Fruit fly (Drosophila melanogaster): Measurements from ENCODE around the gene CG32485.

CG32485 gene

DNA sequence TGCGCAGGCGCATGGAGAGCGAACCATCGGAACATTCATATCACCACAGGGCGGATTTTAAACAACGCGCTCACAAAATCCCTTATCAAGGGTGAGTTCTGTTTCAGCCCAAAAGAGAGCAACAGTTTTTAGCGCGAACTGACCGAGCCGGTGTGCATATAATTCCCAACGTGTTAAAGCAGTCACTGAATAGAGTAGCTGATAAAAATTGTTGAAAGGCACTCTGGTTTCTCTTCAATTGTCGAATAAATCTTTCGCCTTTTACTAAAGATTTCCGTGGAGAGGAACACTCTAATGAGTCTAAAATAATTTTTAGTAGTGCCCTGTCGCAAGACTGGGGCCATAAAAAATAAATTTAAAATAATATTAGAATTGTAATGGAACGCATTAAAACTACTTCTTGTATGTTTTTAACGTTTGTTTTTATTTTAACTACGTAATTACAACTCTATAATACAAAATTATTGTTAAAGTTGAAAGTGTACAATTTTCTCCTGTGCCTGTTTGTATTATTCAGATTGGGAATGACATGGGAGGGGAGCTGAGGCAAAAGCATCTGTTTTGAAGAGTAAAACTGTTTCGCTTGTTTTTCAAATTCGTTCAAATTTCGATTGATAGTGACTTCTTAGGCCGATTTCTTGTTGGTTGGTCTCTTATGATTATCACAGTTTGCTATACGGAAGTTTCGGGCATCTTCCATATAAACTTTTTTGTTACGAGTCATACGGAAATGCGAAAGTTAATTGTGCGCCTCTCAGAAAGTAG, 40.6 kb downstream of the CG32485 start (continued):
- no peak for TF ChIP-seq CG7271 (tag; optimal IDR thresholded peaks at IDR 0.05)
- TF ChIP-seq CG14710 (tag; optimal IDR thresholded peaks at IDR 0.05) = peak; percentile 37
- 0 out of 2 replicates have a peak, but pooled peaks have one; percentile 7 for TF ChIP-seq CG7372 (GFP tag; IDR thresholded peaks at IDR 0.05)
- TF ChIP-seq inv (GFP tag; IDR thresholded peaks at IDR 0.05; ENCODE audit: partially characterized antibody) = no peak
- TF ChIP-seq lilli (GFP tag; optimal IDR thresholded peaks at IDR 0.05) = peak; percentile 76
- TF ChIP-seq Dp (GFP tag; optimal IDR thresholded peaks at IDR 0.05) = peak; percentile 92
- TF ChIP-seq CG10209 (GFP tag; optimal IDR thresholded peaks at IDR 0.05) = peak; percentile 70
- no peak for TF ChIP-seq prd (optimal IDR thresholded peaks at IDR 0.05)
- peak; percentile 57 for TF ChIP-seq prd (GFP tag; IDR thresholded peaks at IDR 0.05)
- no peak for TF ChIP-seq croc (GFP tag; conservative IDR thresholded peaks at IDR 0.05)
- TF ChIP-seq Vsx1 (GFP tag; optimal IDR thresholded peaks at IDR 0.05) = no peak
- TF ChIP-seq CG1233 (GFP tag; optimal IDR thresholded peaks at IDR 0.05) = peak; percentile 32
- no peak for TF ChIP-seq ap (GFP tag; IDR thresholded peaks at IDR 0.05)
- TF ChIP-seq CG10565 (GFP tag; optimal IDR thresholded peaks at IDR 0.05) = no peak
- TF ChIP-seq CG9817 (tag; optimal IDR thresholded peaks at IDR 0.05) = no peak
- no peak for TF ChIP-seq CG14667 (GFP tag; IDR thresholded peaks at IDR 0.05)
- TF ChIP-seq CG11695 (GFP tag; IDR thresholded peaks at IDR 0.05) = no peak
- no peak for TF ChIP-seq en (GFP tag; optimal IDR thresholded peaks at IDR 0.05)
- peak; percentile 50 for TF ChIP-seq CG17829 (tag; optimal IDR thresholded peaks at IDR 0.05)
- no peak for TF ChIP-seq CG4707 (GFP tag; optimal IDR thresholded peaks at IDR 0.05)
- TF ChIP-seq CG11504 (tag; optimal IDR thresholded peaks at IDR 0.05) = no peak
- no peak for TF ChIP-seq cad (GFP tag; optimal IDR thresholded peaks at IDR 0.05)
- no peak for TF ChIP-seq hbn (GFP tag; IDR thresholded peaks at IDR 0.05; ENCODE audit: partially characterized antibody)
- TF ChIP-seq Jarid2 (GFP tag; optimal IDR thresholded peaks at IDR 0.05) = peak; percentile 67
- no peak for TF ChIP-seq CG6272 (GFP tag; IDR thresholded peaks at IDR 0.05)
- TF ChIP-seq CG32532 (GFP tag; IDR thresholded peaks at IDR 0.05) = peak; percentile 51; the same call in 1 of the 2 replicates
- no peak for TF ChIP-seq bigmax (GFP tag; optimal IDR thresholded peaks at IDR 0.05)
- no peak for TF ChIP-seq tna (GFP tag; IDR thresholded peaks at IDR 0.05; ENCODE audit: partially characterized antibody)
- no peak for TF ChIP-seq Dfd (GFP tag; optimal IDR thresholded peaks at IDR 0.05)
- no peak for TF ChIP-seq Doc2 (GFP tag; IDR thresholded peaks at IDR 0.05)
- no peak for TF ChIP-seq Meics (GFP tag; optimal IDR thresholded peaks at IDR 0.05)
- no peak for TF ChIP-seq Gsc (GFP tag; IDR thresholded peaks at IDR 0.05)
- TF ChIP-seq CoRest (tag; optimal IDR thresholded peaks at IDR 0.05) = peak; percentile 16
- TF ChIP-seq Max (GFP tag; optimal IDR thresholded peaks at IDR 0.05) = peak; percentile 1
- TF ChIP-seq gsb (GFP tag; IDR thresholded peaks at IDR 0.05) = no peak
- no peak for TF ChIP-seq yki (optimal IDR thresholded peaks at IDR 0.05)
- TF ChIP-seq Asciz (GFP tag; optimal IDR thresholded peaks at IDR 0.05) = peak; percentile 40
- no peak for TF ChIP-seq disco-r (GFP tag; optimal IDR thresholded peaks at IDR 0.05)
- TF ChIP-seq CG3281 (GFP tag; optimal IDR thresholded peaks at IDR 0.05) = no peak
- 0 out of 2 replicates have a peak, but pooled peaks have one; percentile 4 for TF ChIP-seq bowl (GFP tag; IDR thresholded peaks at IDR 0.05)
- TF ChIP-seq CG6683 (GFP tag; optimal IDR thresholded peaks at IDR 0.05) = no peak
- peak; percentile 17; the same call in 1 of the 3 replicates for TF ChIP-seq dysf (GFP tag; IDR thresholded peaks at IDR 0.05)
- TF ChIP-seq Blimp-1 (GFP tag; optimal IDR thresholded peaks at IDR 0.05) = peak; percentile 48
- peak; percentile 11 for TF ChIP-seq CG12155 (GFP tag; optimal IDR thresholded peaks at IDR 0.05)
- TF ChIP-seq twi (tag; optimal IDR thresholded peaks at IDR 0.05) = peak; percentile 7
- 0 out of 2 replicates have a peak, but pooled peaks have one; percentile 9 for TF ChIP-seq peb (GFP tag; IDR thresholded peaks at IDR 0.05)
- no peak for TF ChIP-seq CG14014 (GFP tag; IDR thresholded peaks at IDR 0.05)
- TF ChIP-seq sd (tag; optimal IDR thresholded peaks at IDR 0.05) = no peak
- TF ChIP-seq nom (GFP tag; optimal IDR thresholded peaks at IDR 0.05) = peak; percentile 18

Data from whole organism, embryonic.